Fruit fly (Drosophila melanogaster) whole organism, embryonic: ENCODE measurements around the gene ninaB.

Experiments used
- ATbp ChIP-seq: fragments of 200-800 bp; sonication (Bioruptor generic); optimal IDR thresholded peaks from 2 replicates; lab custom pipeline; 2017; ENCODE audit warnings: missing biosample characterization, mild to moderate bottlenecking, missing genetic modification characterization, missing genetic modification reagents
- Aef1 ChIP-seq: fragments of 200-800 bp; sonication (Bioruptor generic); IDR thresholded peaks from 3 replicates; pipeline ENCODE4 v1.3.6; 2022; ENCODE audit warnings: missing biosample characterization, missing genetic modification characterization
- Antp ChIP-seq: fragments of 200-800 bp; sonication (Bioruptor generic); optimal IDR thresholded peaks from 3 replicates; lab custom pipeline; 2016; ENCODE audit warnings: missing biosample characterization, missing genetic modification characterization
- Asciz ChIP-seq: fragments of 200-800 bp; sonication (Bioruptor generic); optimal IDR thresholded peaks from 2 replicates; lab custom pipeline; 2017; ENCODE audit warnings: missing biosample characterization, mild to moderate bottlenecking, missing genetic modification characterization, missing genetic modification reagents
- Awh ChIP-seq: fragments of 200-800 bp; sonication (Bioruptor generic); IDR thresholded peaks from 2 replicates; pipeline ENCODE4, ENCODE4 v1.3.6; 2022; ENCODE audit warnings: missing biosample characterization, missing genetic modification characterization
- CG11085 ChIP-seq: fragments of 200-800 bp; sonication (Bioruptor generic); IDR thresholded peaks from 2 replicates; pipeline ENCODE4 v1.3.6; 2022; ENCODE audit warnings: missing biosample characterization, missing genetic modification characterization
- CG11504 ChIP-seq: fragments of 200-800 bp; sonication (Bioruptor generic); optimal IDR thresholded peaks from 3 replicates; lab custom pipeline; 2019; ENCODE audit warnings: missing biosample characterization, mild to moderate bottlenecking, missing genetic modification characterization, moderate library complexity
- CG13624 ChIP-seq: fragments of 200-800 bp; sonication (Bioruptor generic); optimal IDR thresholded peaks from 2 replicates; lab custom pipeline; 2016; ENCODE audit warnings: missing biosample characterization, missing genetic modification characterization
- CG14050 ChIP-seq: fragments of 200-800 bp; sonication (Bioruptor generic); IDR thresholded peaks from 3 replicates; pipeline ENCODE4 v1.3.6; 2022; ENCODE audit warnings: missing biosample characterization, missing genetic modification characterization
- CG1603 ChIP-seq: fragments of 200-800 bp; sonication (Bioruptor generic); optimal IDR thresholded peaks from 2 replicates; lab custom pipeline; 2019; ENCODE audit warnings: missing biosample characterization, mild to moderate bottlenecking, missing genetic modification characterization, moderate library complexity
- CG17328 ChIP-seq: fragments of 200-800 bp; sonication (Bioruptor generic); IDR thresholded peaks from 2 replicates; pipeline ENCODE4 v1.3.6; 2022; ENCODE audit warnings: missing biosample characterization, missing genetic modification characterization
- CG17359 ChIP-seq: fragments of 200-800 bp; sonication (Bioruptor generic); optimal IDR thresholded peaks from 3 replicates; lab custom pipeline; 2018; ENCODE audit warnings: missing biosample characterization, mild to moderate bottlenecking, missing genetic modification characterization, moderate library complexity
- CG18011 ChIP-seq: fragments of 200-800 bp; sonication (Bioruptor generic); optimal IDR thresholded peaks from 2 replicates; lab custom pipeline; 2017; ENCODE audit warnings: missing biosample characterization, missing genetic modification characterization, mild to moderate bottlenecking, moderate library complexity, missing genotype
- CG2129 ChIP-seq: fragments of 200-800 bp; sonication (Bioruptor generic); IDR thresholded peaks from 2 replicates; pipeline ENCODE4 v1.3.6; 2022; ENCODE audit warnings: missing biosample characterization, missing genetic modification characterization; ENCODE audit not compliant: partially characterized antibody
- CG2199 ChIP-seq: fragments of 200-800 bp; sonication (Bioruptor generic); IDR thresholded peaks from 3 replicates; pipeline ENCODE4 v1.3.6; 2022; ENCODE audit warnings: missing biosample characterization, missing genetic modification characterization
- CG2875 ChIP-seq: fragments of 200-800 bp; sonication (Bioruptor generic); optimal IDR thresholded peaks from 2 replicates; lab custom pipeline; 2017; ENCODE audit warnings: missing biosample characterization, mild to moderate bottlenecking, missing genetic modification characterization, missing genetic modification reagents
- CG32772 ChIP-seq: fragments of 200-800 bp; sonication (Bioruptor generic); IDR thresholded peaks from 2 replicates; pipeline ENCODE4 v1.3.6; 2022; ENCODE audit warnings: missing biosample characterization, missing genetic modification characterization
- CG4282 ChIP-seq: fragments of 200-800 bp; sonication (Bioruptor generic); optimal IDR thresholded peaks from 2 replicates; lab custom pipeline; 2016; ENCODE audit warnings: missing biosample characterization, missing genetic modification characterization
- CG6854 ChIP-seq: fragments of 200-800 bp; sonication (Bioruptor generic); optimal IDR thresholded peaks from 3 replicates; lab custom pipeline; 2017; ENCODE audit warnings: missing biosample characterization, mild to moderate bottlenecking, missing genetic modification characterization
- CG9876 ChIP-seq: fragments of 200-800 bp; sonication (Bioruptor generic); optimal IDR thresholded peaks from 2 replicates; lab custom pipeline; 2016; ENCODE audit warnings: missing biosample characterization, missing genetic modification characterization
- CHES-1-like ChIP-seq: fragments of 200-800 bp; sonication (Bioruptor generic); optimal IDR thresholded peaks from 2 replicates; lab custom pipeline; 2016; ENCODE audit warnings: missing biosample characterization, missing genetic modification characterization
- Doc3 ChIP-seq: fragments of 200-800 bp; sonication (Bioruptor generic); IDR thresholded peaks from 3 replicates; pipeline ENCODE4 v1.3.6; 2022; ENCODE audit warnings: missing biosample characterization, missing genetic modification characterization; ENCODE audit not compliant: partially characterized antibody
- Ets97D ChIP-seq: fragments of 200-800 bp; sonication (Bioruptor generic); optimal IDR thresholded peaks from 3 replicates; lab custom pipeline; 2016; ENCODE audit warnings: missing biosample characterization, missing genetic modification characterization
- Gug ChIP-seq: fragments of 200-800 bp; sonication (Bioruptor generic); IDR thresholded peaks from 4 replicates; pipeline ENCODE4 v1.3.6; 2022; ENCODE audit warnings: missing biosample characterization, missing genetic modification characterization
- H15 ChIP-seq: fragments of 200-800 bp; sonication (Bioruptor generic); IDR thresholded peaks from 3 replicates; pipeline ENCODE4 v1.3.6; 2022; ENCODE audit warnings: missing biosample characterization, missing genetic modification characterization
- MBD-R2 ChIP-seq: fragments of 200-800 bp; sonication (Bioruptor generic); IDR thresholded peaks from 2 replicates; pipeline ENCODE4 v1.3.6; 2022; ENCODE audit warnings: missing biosample characterization, missing genetic modification characterization
- Mad ChIP-seq: fragments of 200-800 bp; sonication (Bioruptor generic); optimal IDR thresholded peaks from 2 replicates; lab custom pipeline; 2016; ENCODE audit warnings: missing biosample characterization, missing genetic modification characterization
- Med ChIP-seq: fragments of 200-800 bp; sonication (Bioruptor generic); peaks from one replicate; lab custom pipeline; 2016; ENCODE audit warnings: missing biosample characterization, missing genetic modification characterization, mild to moderate bottlenecking, inconsistent platforms, moderate library complexity
- Opbp ChIP-seq: fragments of 200-800 bp; sonication (Bioruptor generic); IDR thresholded peaks from 3 replicates; pipeline ENCODE4 v1.3.6; 2022; ENCODE audit warnings: missing biosample characterization, missing genetic modification characterization; ENCODE audit not compliant: partially characterized antibody
- Poxn ChIP-seq: fragments of 200-800 bp; sonication (Bioruptor generic); IDR thresholded peaks from 2 replicates; pipeline ENCODE4 v1.3.6; 2022; ENCODE audit warnings: missing biosample characterization, missing genetic modification characterization
- Rfx ChIP-seq: fragments of 200-800 bp; sonication (Bioruptor generic); IDR thresholded peaks from 2 replicates; pipeline ENCODE4 v1.3.6; 2022; ENCODE audit warnings: missing biosample characterization, missing genetic modification characterization
- Rx ChIP-seq: fragments of 200-800 bp; sonication (Bioruptor generic); IDR thresholded peaks from 2 replicates; pipeline ENCODE4 v1.3.6; 2022; ENCODE audit warnings: missing biosample characterization, missing genetic modification characterization
- Sox102F ChIP-seq: fragments of 200-800 bp; sonication (Bioruptor generic); optimal IDR thresholded peaks from 2 replicates; lab custom pipeline; 2018; ENCODE audit warnings: missing biosample characterization, mild to moderate bottlenecking, missing genetic modification characterization, moderate library complexity
- Tbp ChIP-seq: fragments of >200 bp; optimal IDR thresholded peaks from 2 replicates; lab custom pipeline; 2018; ENCODE audit warnings: missing biosample characterization, missing genetic modification characterization
- ci ChIP-seq: fragments of 200-800 bp; sonication (Bioruptor generic); IDR thresholded peaks from 3 replicates; pipeline ENCODE4 v1.3.6; 2022; ENCODE audit warnings: missing biosample characterization, missing genetic modification characterization
- corto ChIP-seq: fragments of 200-800 bp; sonication (Bioruptor generic); optimal IDR thresholded peaks from 2 replicates; lab custom pipeline; 2016; ENCODE audit warnings: missing biosample characterization, mild to moderate bottlenecking, missing genetic modification characterization, moderate library complexity
- disco-r ChIP-seq: fragments of 200-800 bp; sonication (Bioruptor generic); optimal IDR thresholded peaks from 2 replicates; lab custom pipeline; 2016; ENCODE audit warnings: missing biosample characterization, missing genetic modification characterization
- dysf ChIP-seq: fragments of 200-800 bp; sonication (Bioruptor generic); IDR thresholded peaks from 3 replicates; pipeline ENCODE4 v1.3.6; 2022; ENCODE audit warnings: missing biosample characterization, missing genetic modification characterization
- ewg ChIP-seq: fragments of 200-800 bp; sonication (Bioruptor generic); optimal IDR thresholded peaks from 3 replicates; lab custom pipeline; 2017; ENCODE audit warnings: mild to moderate bottlenecking, missing biosample characterization, missing genetic modification reagents, missing genetic modification characterization
- fru ChIP-seq: fragments of >200 bp; optimal IDR thresholded peaks from 2 replicates; lab custom pipeline; 2017
- gcm ChIP-seq: fragments of 200-800 bp; sonication (Bioruptor generic); optimal IDR thresholded peaks from 2 replicates; lab custom pipeline; 2019; ENCODE audit warnings: missing biosample characterization, mild to moderate bottlenecking, missing genetic modification characterization, moderate library complexity
- kah ChIP-seq: fragments of 200-800 bp; sonication (Bioruptor generic); optimal IDR thresholded peaks from 2 replicates; lab custom pipeline; 2018; ENCODE audit warnings: missing biosample characterization, mild to moderate bottlenecking, missing genetic modification characterization
- lbe ChIP-seq: fragments of 200-800 bp; sonication (Bioruptor generic); optimal IDR thresholded peaks from 2 replicates; lab custom pipeline; 2016; ENCODE audit warnings: missing biosample characterization, mild to moderate bottlenecking, missing genetic modification characterization
- onecut ChIP-seq: fragments of 200-800 bp; sonication (Bioruptor generic); IDR thresholded peaks from 2 replicates; pipeline ENCODE4 v1.3.6; 2022; ENCODE audit warnings: missing biosample characterization, missing genetic modification characterization
- phol ChIP-seq: fragments of 200-800 bp; sonication (Bioruptor generic); optimal IDR thresholded peaks from 3 replicates; lab custom pipeline; 2018; ENCODE audit warnings: missing biosample characterization, mild to moderate bottlenecking, missing genetic modification characterization, moderate library complexity
- pnt ChIP-seq: fragments of 200-800 bp; sonication (Bioruptor generic); optimal IDR thresholded peaks from 3 replicates; lab custom pipeline; 2016; ENCODE audit warnings: missing biosample characterization, missing genetic modification characterization
- ranshi ChIP-seq: fragments of 200-800 bp; sonication (Bioruptor generic); IDR thresholded peaks from 2 replicates; pipeline ENCODE4 v1.3.6; 2022; ENCODE audit warnings: missing biosample characterization, missing genetic modification characterization
- sisA ChIP-seq: fragments of 200-800 bp; sonication (Bioruptor generic); IDR thresholded peaks from 2 replicates; pipeline ENCODE4 v1.3.6; 2022; ENCODE audit warnings: missing biosample characterization, missing genetic modification characterization
- slp2 ChIP-seq: fragments of 200-800 bp; sonication (Bioruptor generic); optimal IDR thresholded peaks from 2 replicates; lab custom pipeline; 2016; ENCODE audit warnings: missing biosample characterization, missing genetic modification characterization
- tap ChIP-seq: fragments of 200-800 bp; optimal IDR thresholded peaks from 3 replicates; lab custom pipeline; 2019; ENCODE audit warnings: missing biosample characterization, mild to moderate bottlenecking, missing genetic modification characterization, moderate library complexity
- tio ChIP-seq: fragments of 200-800 bp; sonication (Bioruptor generic); optimal IDR thresholded peaks from 2 replicates; lab custom pipeline; 2017; ENCODE audit warnings: missing biosample characterization, missing genetic modification characterization, inconsistent platforms

ninaB gene

DNA sequence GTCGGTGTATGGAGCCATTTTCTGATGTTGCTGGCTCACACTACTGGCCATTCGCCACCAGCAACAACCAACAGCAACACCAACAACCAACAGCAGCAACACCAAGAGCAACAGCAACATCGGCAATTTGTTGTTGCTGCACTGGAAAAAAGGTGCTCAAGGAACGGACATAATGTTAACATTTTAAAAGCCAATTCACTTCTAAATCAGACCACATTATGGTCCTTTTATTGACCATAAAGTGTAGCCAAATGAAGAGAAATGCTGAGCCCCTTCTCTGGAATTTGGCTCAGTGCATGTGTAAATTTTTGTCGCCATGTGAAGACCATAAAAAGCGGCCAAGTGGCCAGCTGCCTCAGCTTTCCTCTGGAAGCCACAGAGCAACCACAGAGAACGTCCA, 16.5 kb downstream of the ninaB start (continued):
- TF ChIP-seq Antp (GFP tag; lab: Kevin White, UChicago) = peak; percentile 59
- peak; percentile 31 for TF ChIP-seq CG2875
- no peak for TF ChIP-seq disco-r (GFP tag; lab: Kevin White, UChicago)
- no peak for TF ChIP-seq CG6854
- no peak for TF ChIP-seq CG9876 (GFP tag; lab: Kevin White, UChicago)
- peak; percentile 95 for TF ChIP-seq Med (GFP tag; lab: Kevin White, UChicago)
- TF ChIP-seq ewg = no peak
- TF ChIP-seq onecut (GFP tag; lab: Robert Waterston, UW) = 0 out of 2 replicates have a peak, but pooled peaks have one; percentile 9
- no peak for TF ChIP-seq CHES-1-like (GFP tag; lab: Kevin White, UChicago)
- no peak for TF ChIP-seq tio (GFP tag; lab: Kevin White, UChicago)
- peak; percentile 62 for TF ChIP-seq sisA (GFP tag; lab: Robert Waterston, UW)
- TF ChIP-seq Doc3 (GFP tag; lab: Robert Waterston, UW) = no peak
- peak; percentile 35; the same call in 1 of the 3 replicates for TF ChIP-seq CG14050
- TF ChIP-seq ranshi (GFP tag; lab: Robert Waterston, UW) = peak; percentile 41; the same call in 1 of the 2 replicates
- peak; percentile 49; the same call in 1 of the 2 replicates for TF ChIP-seq Awh (GFP tag; lab: Robert Waterston, UW)
- 0 out of 2 replicates have a peak, but pooled peaks have one; percentile 48 for TF ChIP-seq CG32772
- no peak for TF ChIP-seq gcm (GFP tag; lab: Kevin White, UChicago)
- TF ChIP-seq Opbp (GFP tag; lab: Robert Waterston, UW) = no peak
- no peak for TF ChIP-seq kah (GFP tag; lab: Kevin White, UChicago)
- TF ChIP-seq Rfx (GFP tag; lab: Robert Waterston, UW) = peak; percentile 35; the same call in 1 of the 2 replicates
- TF ChIP-seq corto (GFP tag; lab: Kevin White, UChicago) = peak; percentile 1
- TF ChIP-seq dysf (GFP tag; lab: Robert Waterston, UW) = peak; percentile 44; the same call in 1 of the 3 replicates
- TF ChIP-seq Sox102F (GFP tag; lab: Kevin White, UChicago) = peak; percentile 17
- TF ChIP-seq CG2199 (GFP tag; lab: Robert Waterston, UW) = no peak
- peak; percentile 45; the same call in 1 of the 3 replicates for TF ChIP-seq H15
- no peak for TF ChIP-seq CG11085 (GFP tag; lab: Robert Waterston, UW)
- peak; percentile 7 for TF ChIP-seq Ets97D (GFP tag; lab: Kevin White, UChicago)
- TF ChIP-seq pnt (GFP tag; lab: Kevin White, UChicago) = peak; percentile 33
- TF ChIP-seq CG1603 (tag; lab: Kevin White, UChicago) = peak; percentile 62
- TF ChIP-seq slp2 = no peak
- no peak for TF ChIP-seq tap (tag; lab: Kevin White, UChicago)
- TF ChIP-seq CG17359 (tag; lab: Kevin White, UChicago) = peak; percentile 35
- peak; percentile 15; the same call in 1 of the 4 replicates for TF ChIP-seq Gug
- TF ChIP-seq ATbp (GFP tag; lab: Kevin White, UChicago) = peak; percentile 24
- no peak for TF ChIP-seq CG2129 (GFP tag; lab: Robert Waterston, UW)
- TF ChIP-seq Asciz (GFP tag; lab: Kevin White, UChicago) = no peak
- TF ChIP-seq Aef1 (GFP tag; lab: Robert Waterston, UW) = peak; percentile 55
- TF ChIP-seq Mad (GFP tag; lab: Kevin White, UChicago) = no peak
- peak; percentile 71; the same call in 1 of the 3 replicates for TF ChIP-seq ci (GFP tag; lab: Robert Waterston, UW)
- TF ChIP-seq Tbp (GFP tag; lab: Kevin White, UChicago) = no peak
- no peak for TF ChIP-seq fru
- TF ChIP-seq CG17328 (GFP tag; lab: Robert Waterston, UW) = peak; percentile 60
- peak; percentile 23; the same call in 1 of the 2 replicates for TF ChIP-seq Rx (GFP tag; lab: Robert Waterston, UW)
- TF ChIP-seq lbe = no peak
- TF ChIP-seq CG4282 (GFP tag; lab: Kevin White, UChicago) = no peak
- no peak for TF ChIP-seq phol (tag; lab: Kevin White, UChicago)
- no peak for TF ChIP-seq CG18011 (GFP tag; lab: Kevin White, UChicago)
- TF ChIP-seq Poxn = no peak
- TF ChIP-seq MBD-R2 (GFP tag; lab: Robert Waterston, UW) = no peak
- peak; percentile 76 for TF ChIP-seq CG11504 (tag; lab: Kevin White, UChicago)
- TF ChIP-seq CG13624 (GFP tag; lab: Kevin White, UChicago) = peak; percentile 39
